Fruit fly (Drosophila melanogaster): Measurements from ENCODE around the gene PolD1.

- TF ChIP-seq CG8478 (optimal IDR thresholded peaks at IDR 0.05) (no peak), D19A (tag; optimal IDR thresholded peaks at IDR 0.05) (no peak), Bdp1 (GFP tag; optimal IDR thresholded peaks at IDR 0.05) (no peak), Opbp (GFP tag; IDR thresholded peaks at IDR 0.05; ENCODE audit: partially characterized antibody) (no peak), CG7786 (GFP tag; optimal IDR thresholded peaks at IDR 0.05) (no peak), Xrp1 (GFP tag; IDR thresholded peaks at IDR 0.05) (no peak), CG13894 (tag; optimal IDR thresholded peaks at IDR 0.05) (no peak)
Measured at dm6 chr3L:16035185-16035584, 47.6 kb upstream of the PolD1 start, which contains the start of gene CG5895.
